Fruit fly (Drosophila melanogaster) whole organism, pupa: Measurements from ENCODE around the gene CG14568.

Experiments used
- CG15710 ChIP-seq: fragments of 200-800 bp; sonication (Bioruptor generic); optimal IDR thresholded peaks from 2 replicates; lab custom pipeline; 2018; ENCODE audit warnings: missing biosample characterization, mild to moderate bottlenecking, missing genetic modification characterization, moderate library complexity
- CG17806 ChIP-seq: fragments of 200-800 bp; sonication (Bioruptor generic); optimal IDR thresholded peaks from 2 replicates; lab custom pipeline; 2018; ENCODE audit warnings: missing biosample characterization, mild to moderate bottlenecking, missing genetic modification characterization, moderate library complexity
- CG4496 ChIP-seq: fragments of 200-800 bp; sonication (Bioruptor generic); IDR thresholded peaks from 3 replicates; pipeline ENCODE4 v1.3.6; 2022; ENCODE audit warnings: missing biosample characterization, missing genetic modification characterization
- gl ChIP-seq: fragments of 200-800 bp; sonication (Bioruptor generic); optimal IDR thresholded peaks from 2 replicates; lab custom pipeline; 2018; ENCODE audit warnings: missing biosample characterization, mild to moderate bottlenecking, missing genetic modification characterization

- TF ChIP-seq CG4496 (GFP tag; lab: Robert Waterston, UW), result peak; percentile 86
- peak; percentile 59 for TF ChIP-seq CG17806
- TF ChIP-seq CG15710 (tag; lab: Kevin White, UChicago), result peak; percentile 44
- no peak for TF ChIP-seq gl (tag; lab: Kevin White, UChicago)
These were observed 5.1 kb upstream of the CG14568 start, which contains the start of gene CG14567 for dm6 chr3L:21738175-21739016.
